Worm (Caenorhabditis elegans): ENCODE results near the gene sfxn-5.
A peak's percentile ranks its signal among the peaks of the same experiment; 100 is the strongest.

ce11 chrII:8091528-8091927 lies 13.3 kb downstream of the sfxn-5 start:
- no peak for TF ChIP-seq pag-3 (tag; optimal IDR thresholded peaks at IDR 0.05; ENCODE audit: borderline replicate concordance, insufficient read depth)
- TF ChIP-seq blmp-1 (tag; optimal IDR thresholded peaks at IDR 0.05): no peak
- peak; percentile 11; the same call in 1 of the 2 replicates for TF ChIP-seq isw-1 (GFP tag; IDR thresholded peaks at IDR 0.05)
- peak; percentile 83 for TF ChIP-seq rnt-1 (tag; optimal IDR thresholded peaks at IDR 0.05)
- TF ChIP-seq Y116A8C.19 (tag; optimal IDR thresholded peaks at IDR 0.05; ENCODE audit: borderline replicate concordance): no peak
- peak; percentile 62 for TF ChIP-seq hpl-2 (GFP tag; optimal IDR thresholded peaks at IDR 0.05)
- no peak for TF ChIP-seq nhr-28 (tag; optimal IDR thresholded peaks at IDR 0.05)
- TF ChIP-seq elt-2 (tag; optimal IDR thresholded peaks at IDR 0.05): peak; percentile 78
- TF ChIP-seq egl-27 (tag; optimal IDR thresholded peaks at IDR 0.05): peak in 1 of 2 experiments; percentile 6
- no peak for TF ChIP-seq sptf-1 (tag; optimal IDR thresholded peaks at IDR 0.05)

Data from whole organism, L1 larva.